Worm (Caenorhabditis elegans): ENCODE measurements around the gene srh-129.

srh-129 gene

ce11 chrV:5164682-5165081 lies 21.0 kb upstream of the srh-129 start, which contains the start of gene abu-7:
abu-7 (minus strand) TSS chrV:5164782.
- TF ChIP-seq pes-1 (GFP tag; IDR thresholded peaks at IDR 0.05) (no peak), tbx-11 (GFP tag; IDR thresholded peaks at IDR 0.05) (no peak), flt-1 (GFP tag; IDR thresholded peaks at IDR 0.05) (no peak), tra-4 (tag; optimal IDR thresholded peaks at IDR 0.05) (no peak), aly-1 (tag; optimal IDR thresholded peaks at IDR 0.05) (no peak), ets-7 (tag; optimal IDR thresholded peaks at IDR 0.05) (no peak), scrt-1 (GFP tag; IDR thresholded peaks at IDR 0.05) (no peak), ceh-36 (tag; optimal IDR thresholded peaks at IDR 0.05) (no peak), ceh-13 (GFP tag; optimal IDR thresholded peaks at IDR 0.05) (no peak)

ce11 chrV:5161792-5162191 lies 18.1 kb upstream of the srh-129 start, which contains the start of gene abu-6:
abu-6 (minus strand) TSS chrV:5161892.
- no peak for TF ChIP-seq flt-1 (GFP tag; IDR thresholded peaks at IDR 0.05)
- no peak for TF ChIP-seq B0310.2 (tag; optimal IDR thresholded peaks at IDR 0.05)

- TF ChIP-seq hnd-1 (tag; optimal IDR thresholded peaks at IDR 0.05), result no peak
- no peak for TF ChIP-seq sea-1 (GFP tag; conservative IDR thresholded peaks at IDR 0.05)
- no peak for TF ChIP-seq ets-7 (tag; optimal IDR thresholded peaks at IDR 0.05)
- TF ChIP-seq pes-1 (GFP tag; IDR thresholded peaks at IDR 0.05), result no peak
- no peak for TF ChIP-seq ceh-13 (GFP tag; optimal IDR thresholded peaks at IDR 0.05)
Measured at ce11 chrV:5158302-5158701, 14.6 kb upstream of the srh-129 start, which contains the start of gene abu-15. abu-15 (plus strand) TSS chrV:5158602.

- TF ChIP-seq scrt-1 (GFP tag; IDR thresholded peaks at IDR 0.05) (no peak), ets-7 (tag; optimal IDR thresholded peaks at IDR 0.05) (no peak)
Measured at ce11 chrV:5157660-5158059, 14.0 kb upstream of the srh-129 start, which contains the start of gene srx-39. srx-39 (minus strand) TSS chrV:5157760.

- TF ChIP-seq tbx-11 (GFP tag; IDR thresholded peaks at IDR 0.05), result no peak
- no peak for TF ChIP-seq flt-1 (GFP tag; IDR thresholded peaks at IDR 0.05)
- no peak for TF ChIP-seq B0310.2 (tag; optimal IDR thresholded peaks at IDR 0.05)
- no peak for TF ChIP-seq hnd-1 (tag; optimal IDR thresholded peaks at IDR 0.05)
- no peak for TF ChIP-seq ets-7 (tag; optimal IDR thresholded peaks at IDR 0.05)
- no peak for TF ChIP-seq ceh-36 (tag; optimal IDR thresholded peaks at IDR 0.05)
- TF ChIP-seq F13C5.2 (tag; optimal IDR thresholded peaks at IDR 0.05), result no peak
- no peak for TF ChIP-seq hmbx-1 (tag; optimal IDR thresholded peaks at IDR 0.05)
Measured at ce11 chrV:5155516-5155915, 11.8 kb upstream of the srh-129 start, which contains the start of gene srx-38. srx-38 (minus strand) TSS chrV:5155616.

ce11 chrV:5150880-5151279 lies 7.2 kb upstream of the srh-129 start, which contains the start of gene srh-130:
srh-130 (plus strand) TSS chrV:5151180.
- TF ChIP-seq tra-4 (tag; optimal IDR thresholded peaks at IDR 0.05) (no peak), hnd-1 (tag; optimal IDR thresholded peaks at IDR 0.05) (no peak), F13C5.2 (tag; optimal IDR thresholded peaks at IDR 0.05) (no peak), pes-1 (GFP tag; IDR thresholded peaks at IDR 0.05) (no peak), scrt-1 (GFP tag; IDR thresholded peaks at IDR 0.05) (no peak), aly-1 (tag; optimal IDR thresholded peaks at IDR 0.05) (no peak), B0310.2 (tag; optimal IDR thresholded peaks at IDR 0.05) (no peak), ceh-36 (tag; optimal IDR thresholded peaks at IDR 0.05) (no peak), hmbx-1 (tag; optimal IDR thresholded peaks at IDR 0.05) (no peak), ama-1 (optimal IDR thresholded peaks at IDR 0.05) (no peak), ceh-13 (GFP tag; optimal IDR thresholded peaks at IDR 0.05) (no peak), ets-7 (tag; optimal IDR thresholded peaks at IDR 0.05) (no peak), flt-1 (GFP tag; IDR thresholded peaks at IDR 0.05) (no peak), tbx-11 (GFP tag; IDR thresholded peaks at IDR 0.05) (no peak), tbx-37 (GFP tag; conservative IDR thresholded peaks at IDR 0.05) (no peak), hmg-4 (GFP tag; optimal IDR thresholded peaks at IDR 0.05) (no peak)

ce11 chrV:5146394-5146793 lies 2.7 kb upstream of the srh-129 start, which contains the start of gene F14F9.6:
F14F9.6 (minus strand) TSS chrV:5146494.
- no peak for TF ChIP-seq ets-7 (tag; optimal IDR thresholded peaks at IDR 0.05)
- TF ChIP-seq tbx-11 (GFP tag; IDR thresholded peaks at IDR 0.05), result no peak
- TF ChIP-seq pes-1 (GFP tag; IDR thresholded peaks at IDR 0.05), result no peak

ce11 chrV:5144541-5144940 lies 856 bp upstream of the srh-129 start, which contains the start of gene F14F9.2:
F14F9.2 (plus strand) TSS chrV:5144841.
- TF ChIP-seq ets-7 (tag; optimal IDR thresholded peaks at IDR 0.05), result no peak
- TF ChIP-seq hnd-1 (tag; optimal IDR thresholded peaks at IDR 0.05), result no peak
- TF ChIP-seq scrt-1 (GFP tag; IDR thresholded peaks at IDR 0.05), result no peak
- no peak for TF ChIP-seq tbx-11 (GFP tag; IDR thresholded peaks at IDR 0.05)
- TF ChIP-seq hmbx-1 (tag; optimal IDR thresholded peaks at IDR 0.05), result no peak
- TF ChIP-seq sea-1 (GFP tag; conservative IDR thresholded peaks at IDR 0.05), result no peak
- TF ChIP-seq aly-1 (tag; optimal IDR thresholded peaks at IDR 0.05), result no peak
- no peak for TF ChIP-seq pes-1 (GFP tag; IDR thresholded peaks at IDR 0.05)
- no peak for TF ChIP-seq hmg-4 (GFP tag; optimal IDR thresholded peaks at IDR 0.05)
- TF ChIP-seq ceh-36 (tag; optimal IDR thresholded peaks at IDR 0.05), result no peak
- no peak for TF ChIP-seq tra-4 (tag; optimal IDR thresholded peaks at IDR 0.05)
- TF ChIP-seq flt-1 (GFP tag; IDR thresholded peaks at IDR 0.05), result no peak
- no peak for TF ChIP-seq B0310.2 (tag; optimal IDR thresholded peaks at IDR 0.05)
- TF ChIP-seq ceh-13 (GFP tag; optimal IDR thresholded peaks at IDR 0.05), result no peak
- TF ChIP-seq tbx-37 (GFP tag; conservative IDR thresholded peaks at IDR 0.05), result no peak
- TF ChIP-seq ama-1 (optimal IDR thresholded peaks at IDR 0.05), result no peak

- TF ChIP-seq tbx-11 (GFP tag; IDR thresholded peaks at IDR 0.05) (no peak), pes-1 (GFP tag; IDR thresholded peaks at IDR 0.05) (no peak), ets-7 (tag; optimal IDR thresholded peaks at IDR 0.05) (no peak), tbx-37 (GFP tag; conservative IDR thresholded peaks at IDR 0.05) (no peak), B0310.2 (tag; optimal IDR thresholded peaks at IDR 0.05) (no peak), ceh-13 (GFP tag; optimal IDR thresholded peaks at IDR 0.05) (no peak), sea-1 (GFP tag; conservative IDR thresholded peaks at IDR 0.05) (no peak), hmbx-1 (tag; optimal IDR thresholded peaks at IDR 0.05) (no peak), ama-1 (optimal IDR thresholded peaks at IDR 0.05) (no peak), ceh-36 (tag; optimal IDR thresholded peaks at IDR 0.05) (no peak), hmg-4 (GFP tag; optimal IDR thresholded peaks at IDR 0.05) (no peak), tra-4 (tag; optimal IDR thresholded peaks at IDR 0.05) (no peak), F13C5.2 (tag; optimal IDR thresholded peaks at IDR 0.05) (no peak), flt-1 (GFP tag; IDR thresholded peaks at IDR 0.05) (no peak), hnd-1 (tag; optimal IDR thresholded peaks at IDR 0.05) (no peak), scrt-1 (GFP tag; IDR thresholded peaks at IDR 0.05) (no peak), aly-1 (tag; optimal IDR thresholded peaks at IDR 0.05) (no peak)
Measured at ce11 chrV:5137919-5138318, 5.8 kb downstream of the srh-129 start, which contains the start of gene F14F9.3. F14F9.3 (plus strand) TSS chrV:5138219.

Data from whole organism, early embryonic.